Worm (Caenorhabditis elegans) whole organism, L2 larva: ENCODE data around the gene srw-121.
"Not testable (repeated sequence)": the region's sequence is repeated elsewhere in the genome, so short reads cannot be mapped to it uniquely, and the experiment has no call there.

Experiments
- F13H6.1 ChIP-seq: sonication (generic microtip); optimal IDR thresholded peaks from 2 replicates; lab custom pipeline; 2016; ENCODE audit warnings: missing genetic modification characterization, missing compliant biosample characterization
- R02D3.7 ChIP-seq: fragments of 150-350 bp; optimal IDR thresholded peaks from 2 replicates; lab custom pipeline; 2014; ENCODE audit warnings: missing biosample characterization, missing genetic modification characterization
- Y55F3AM.14 ChIP-seq: fragments of 200-800 bp; sonication (Bioruptor generic); optimal IDR thresholded peaks from 2 replicates; lab custom pipeline; 2018; ENCODE audit warnings: mild to moderate bottlenecking, missing genetic modification characterization, missing compliant biosample characterization
- ZK546.5 ChIP-seq: sonication (generic microtip); optimal IDR thresholded peaks from 2 replicates; lab custom pipeline; 2017; ENCODE audit warnings: missing biosample characterization, missing genetic modification characterization
- dmd-4 ChIP-seq: sonication (generic microtip); optimal IDR thresholded peaks from 2 replicates; lab custom pipeline; 2017; ENCODE audit warnings: missing biosample characterization, missing genetic modification characterization
- egl-27 ChIP-seq: sonication (generic microtip); optimal IDR thresholded peaks from 3 replicates; lab custom pipeline; 2017; ENCODE audit warnings: missing biosample characterization, missing genetic modification reagents, missing genetic modification characterization
- elt-1 ChIP-seq: fragments of 150-350 bp; optimal IDR thresholded peaks from 2 replicates; lab custom pipeline; 2014; ENCODE audit warnings: missing biosample characterization, missing genetic modification characterization
- gmeb-1 ChIP-seq: fragments of 150-350 bp; optimal IDR thresholded peaks from 2 replicates; lab custom pipeline; 2014; ENCODE audit warnings: missing biosample characterization, missing genetic modification characterization
- lin-13 ChIP-seq: fragments of 150-350 bp; optimal IDR thresholded peaks from 2 replicates; lab custom pipeline; 2014; ENCODE audit warnings: missing biosample characterization, missing genetic modification reagents, missing genetic modification characterization
- lsy-2 ChIP-seq, 2 experiments: fragments of 150-350 bp in 1 of 2; sonication (generic microtip) in 1 of 2; optimal IDR thresholded peaks; 2 replicates each; lab custom pipeline; 2014 to 2017; ENCODE audit warnings: missing biosample characterization in 2 of 2, missing genetic modification characterization in 2 of 2
- mbf-1 ChIP-seq: sonication (generic microtip); optimal IDR thresholded peaks from 2 replicates; lab custom pipeline; 2017; ENCODE audit warnings: missing biosample characterization, missing genetic modification characterization
- nhr-11 ChIP-seq: fragments of 150-350 bp; optimal IDR thresholded peaks from 2 replicates; lab custom pipeline; 2014; ENCODE audit warnings: missing biosample characterization, missing genetic modification characterization
- nhr-129 ChIP-seq: fragments of 150-350 bp; optimal IDR thresholded peaks from 2 replicates; lab custom pipeline; 2014; ENCODE audit warnings: missing biosample characterization, missing genetic modification characterization
- nhr-21 ChIP-seq: fragments of 150-350 bp; optimal IDR thresholded peaks from 2 replicates; lab custom pipeline; 2014; ENCODE audit warnings: missing biosample characterization, missing genetic modification characterization
- nhr-23 ChIP-seq: fragments of 150-350 bp; optimal IDR thresholded peaks from 2 replicates; lab custom pipeline; 2014; ENCODE audit warnings: missing biosample characterization, missing genetic modification reagents, missing genetic modification characterization
- nhr-237 ChIP-seq: fragments of 150-350 bp; optimal IDR thresholded peaks from 2 replicates; lab custom pipeline; 2014; ENCODE audit warnings: missing biosample characterization, missing genetic modification characterization
- nhr-6 ChIP-seq: fragments of 150-350 bp; optimal IDR thresholded peaks from 2 replicates; lab custom pipeline; 2014; ENCODE audit warnings: missing biosample characterization, missing genetic modification characterization
- nhr-77 ChIP-seq: fragments of 150-350 bp; optimal IDR thresholded peaks from 2 replicates; lab custom pipeline; 2014; ENCODE audit warnings: missing biosample characterization, missing genetic modification characterization
- peb-1 ChIP-seq: fragments of 150-350 bp; optimal IDR thresholded peaks from 2 replicates; lab custom pipeline; 2014; ENCODE audit warnings: missing biosample characterization, missing genetic modification characterization
- sem-4 ChIP-seq: fragments of 150-350 bp; optimal IDR thresholded peaks from 2 replicates; lab custom pipeline; 2014; ENCODE audit warnings: missing biosample characterization, missing genetic modification reagents, missing genetic modification characterization
- skn-1 ChIP-seq: sonication (generic microtip); optimal IDR thresholded peaks from 2 replicates; lab custom pipeline; 2017; ENCODE audit warnings: missing biosample characterization, missing genetic modification characterization
- sma-9 ChIP-seq, 2 experiments: fragments of 150-350 bp in 1 of 2; sonication (generic microtip) in 1 of 2; optimal IDR thresholded peaks; 2 replicates each; lab custom pipeline; 2014 to 2016; ENCODE audit warnings: missing genetic modification characterization in 2 of 2, mild to moderate bottlenecking in 1 of 2, missing biosample characterization in 1 of 2, missing compliant biosample characterization in 1 of 2, missing genetic modification reagents in 1 of 2, moderate library complexity in 1 of 2
- snpc-4 ChIP-seq: fragments of 150-350 bp; optimal IDR thresholded peaks from 2 replicates; lab custom pipeline; 2014; ENCODE audit warnings: missing biosample characterization, missing genetic modification characterization
- unc-39 ChIP-seq: fragments of 150-350 bp; optimal IDR thresholded peaks from 2 replicates; lab custom pipeline; 2014; ENCODE audit warnings: missing biosample characterization, missing genetic modification characterization
- unc-55 ChIP-seq: fragments of 150-350 bp; sonication (generic microtip); optimal IDR thresholded peaks from 3 replicates; lab custom pipeline; 2014; ENCODE audit warnings: missing biosample characterization, missing genetic modification reagents, missing genetic modification characterization
- unc-62 ChIP-seq: fragments of 150-350 bp; optimal IDR thresholded peaks from 2 replicates; lab custom pipeline; 2014; ENCODE audit warnings: missing biosample characterization, missing genetic modification reagents, missing genetic modification characterization
- ztf-11 ChIP-seq: sonication (generic microtip); optimal IDR thresholded peaks from 2 replicates; lab custom pipeline; 2017; ENCODE audit warnings: missing biosample characterization, missing genetic modification characterization
- ztf-4 ChIP-seq: fragments of 150-350 bp; optimal IDR thresholded peaks from 2 replicates; lab custom pipeline; 2014; ENCODE audit warnings: missing biosample characterization, missing genetic modification characterization

Gene srw-121

ce11 chrV:2975285-2975684, 16.1 kb downstream of the srw-121 start, which contains the start of gene srw-123:
Gene srw-123, minus strand, starts transcription at chrV:2975385.
- TF ChIP-seq unc-55; skn-1 (tag; lab: Kevin White, UChicago); snpc-4 (tag; lab: Kevin White, UChicago): not testable (repeated sequence)

- TF ChIP-seq lin-13 (GFP tag; lab: Kevin White, UChicago): no peak
Measured at ce11 chrV:2971307-2971999, 19.9 kb downstream of the srw-121 start, which contains the start of gene srw-129. Gene srw-129, plus strand, starts transcription at chrV:2971949.

ce11 chrV:2964786-2965185, 26.6 kb downstream of the srw-121 start, which contains the start of gene srh-88:
Gene srh-88, minus strand, starts transcription at chrV:2964886.
- TF ChIP-seq peb-1 (tag; lab: Kevin White, UChicago): no peak
- no peak for TF ChIP-seq unc-39 (tag; lab: Kevin White, UChicago)
- TF ChIP-seq F13H6.1 (tag; lab: Kevin White, UChicago): no peak
- TF ChIP-seq nhr-77 (tag; lab: Kevin White, UChicago): no peak
- no peak for TF ChIP-seq egl-27 (tag; lab: Kevin White, UChicago)
- TF ChIP-seq elt-1 (tag; lab: Kevin White, UChicago): no peak
- no peak for TF ChIP-seq nhr-6
- no peak for TF ChIP-seq nhr-237 (tag; lab: Kevin White, UChicago)
- no peak for TF ChIP-seq unc-62 (GFP tag; lab: Kevin White, UChicago)

- TF ChIP-seq R02D3.7 (tag; lab: Kevin White, UChicago) (no peak), nhr-6 (no peak), nhr-21 (tag; lab: Kevin White, UChicago) (no peak), gmeb-1 (tag; lab: Kevin White, UChicago) (no peak), Y55F3AM.14 (GFP tag; lab: Kevin White, UChicago) (no peak), nhr-11 (no peak), dmd-4 (tag; lab: Kevin White, UChicago) (no peak), ztf-4 (tag; lab: Kevin White, UChicago) (no peak), unc-39 (tag; lab: Kevin White, UChicago) (no peak), nhr-23 (tag; lab: Kevin White, UChicago) (no peak), mbf-1 (tag; lab: Kevin White, UChicago) (no peak), unc-55 (no peak), ZK546.5 (tag; lab: Kevin White, UChicago) (no peak), lsy-2 (tag; optimal IDR thresholded peaks at IDR 0.05; lab: Kevin White, UChicago) (no peak), sem-4 (no peak), ztf-11 (no peak), lin-13 (GFP tag; lab: Kevin White, UChicago) (no peak)
- TF ChIP-seq, all 48 proteins: peak for 0
Measured at ce11 chrV:2962960-2963359, 28.4 kb downstream of the srw-121 start, which contains the start of gene srw-138. Gene srw-138, minus strand, starts transcription at chrV:2963060.

- TF ChIP-seq lsy-2 (tag; optimal IDR thresholded peaks at IDR 0.05; lab: Kevin White, UChicago): no peak
- TF ChIP-seq mbf-1 (tag; lab: Kevin White, UChicago): no peak
- no peak for TF ChIP-seq sma-9 (GFP tag; optimal IDR thresholded peaks at IDR 0.05; lab: Kevin White, UChicago)
- TF ChIP-seq sma-9 (tag; optimal IDR thresholded peaks at IDR 0.05; lab: Kevin White, UChicago): no peak
- TF ChIP-seq nhr-77 (tag; lab: Kevin White, UChicago): no peak
- no peak for TF ChIP-seq nhr-237 (tag; lab: Kevin White, UChicago)
Measured at ce11 chrV:2960894-2961293, 30.5 kb downstream of the srw-121 start, which contains the start of gene srw-144. Gene srw-144, minus strand, starts transcription at chrV:2960994.

ce11 chrV:2958202-2958601, 33.2 kb downstream of the srw-121 start, which contains the start of gene srw-142:
Gene srw-142, minus strand, starts transcription at chrV:2958302.
- TF ChIP-seq egl-27 (tag; lab: Kevin White, UChicago): no peak
- TF ChIP-seq, all 48 proteins: peak for 0

ce11 chrV:2955342-2955741, 36.0 kb downstream of the srw-121 start, which contains the start of gene srh-248:
Gene srh-248, minus strand, starts transcription at chrV:2955442.
- TF ChIP-seq nhr-129, nhr-77, mbf-1 (tag; lab: Kevin White, UChicago): not testable (repeated sequence)
